Fruit fly (Drosophila melanogaster) whole organism, embryonic: ENCODE results near the gene CG18281.

Experiments used
- Atf3 ChIP-seq: fragments of 200-800 bp; sonication (Bioruptor generic); optimal IDR thresholded peaks from 3 replicates; lab custom pipeline; 2016; ENCODE audit warnings: missing biosample characterization, missing genetic modification characterization
- Bgb ChIP-seq: fragments of 200-800 bp; sonication (Bioruptor generic); IDR thresholded peaks from 2 replicates; pipeline ENCODE4 v1.3.6; 2022; ENCODE audit warnings: missing biosample characterization, missing genetic modification characterization; ENCODE audit not compliant: partially characterized antibody
- CG10209 ChIP-seq: fragments of 200-800 bp; sonication (Bioruptor generic); optimal IDR thresholded peaks from 3 replicates; lab custom pipeline; 2017; ENCODE audit warnings: missing biosample characterization, mild to moderate bottlenecking, missing genetic modification characterization, missing genetic modification reagents
- CG11456 ChIP-seq: fragments of 200-800 bp; sonication (Bioruptor generic); IDR thresholded peaks from 3 replicates; pipeline ENCODE4 v1.3.6; 2022; ENCODE audit warnings: missing biosample characterization, missing genetic modification characterization
- CG12071 ChIP-seq: fragments of 200-800 bp; sonication (Bioruptor generic); optimal IDR thresholded peaks from 3 replicates; lab custom pipeline; 2018; ENCODE audit warnings: missing biosample characterization, mild to moderate bottlenecking, missing genetic modification characterization
- CG12104 ChIP-seq: fragments of 200-800 bp; sonication (Bioruptor generic); optimal IDR thresholded peaks from 3 replicates; lab custom pipeline; 2016; ENCODE audit warnings: missing biosample characterization, missing genetic modification characterization
- CG12155 ChIP-seq: fragments of 200-800 bp; sonication (Bioruptor generic); optimal IDR thresholded peaks from 3 replicates; lab custom pipeline; 2016; ENCODE audit warnings: missing biosample characterization, missing genetic modification characterization
- CG12942 ChIP-seq: fragments of 200-800 bp; sonication (Bioruptor generic); optimal IDR thresholded peaks from 3 replicates; lab custom pipeline; 2016; ENCODE audit warnings: missing biosample characterization, missing genetic modification characterization
- CG15011 ChIP-seq: fragments of 200-800 bp; sonication (Bioruptor generic); optimal IDR thresholded peaks from 3 replicates; lab custom pipeline; 2018; ENCODE audit warnings: missing biosample characterization, mild to moderate bottlenecking, missing genetic modification characterization
- CG15696 ChIP-seq: fragments of 200-800 bp; sonication (Bioruptor generic); optimal IDR thresholded peaks from 2 replicates; lab custom pipeline; 2019; ENCODE audit warnings: missing biosample characterization, mild to moderate bottlenecking, missing genetic modification characterization, moderate library complexity
- CG16779 ChIP-seq: fragments of 200-800 bp; sonication (Bioruptor generic); IDR thresholded peaks from 2 replicates; pipeline ENCODE4 v1.3.6; 2022; ENCODE audit warnings: missing biosample characterization, missing genetic modification characterization
- CG16813 ChIP-seq: fragments of 200-800 bp; sonication (Bioruptor generic); IDR thresholded peaks from 3 replicates; pipeline ENCODE4 v1.3.6; 2022; ENCODE audit warnings: missing biosample characterization, missing genetic modification characterization; ENCODE audit not compliant: partially characterized antibody
- CG17359 ChIP-seq: fragments of 200-800 bp; sonication (Bioruptor generic); optimal IDR thresholded peaks from 3 replicates; lab custom pipeline; 2018; ENCODE audit warnings: missing biosample characterization, mild to moderate bottlenecking, missing genetic modification characterization, moderate library complexity
- CG17385 ChIP-seq: fragments of 200-800 bp; sonication (Bioruptor generic); optimal IDR thresholded peaks from 3 replicates; lab custom pipeline; 2018; ENCODE audit warnings: missing biosample characterization, mild to moderate bottlenecking, missing genetic modification characterization
- CG18011 ChIP-seq: fragments of 200-800 bp; sonication (Bioruptor generic); optimal IDR thresholded peaks from 2 replicates; lab custom pipeline; 2017; ENCODE audit warnings: missing biosample characterization, missing genetic modification characterization, mild to moderate bottlenecking, moderate library complexity, missing genotype
- CG1832 ChIP-seq: fragments of 200-800 bp; sonication (Bioruptor generic); optimal IDR thresholded peaks from 2 replicates; lab custom pipeline; 2017; ENCODE audit warnings: missing biosample characterization, mild to moderate bottlenecking, missing genetic modification characterization, inconsistent platforms
- CG18599 ChIP-seq: fragments of 200-800 bp; sonication (Bioruptor generic); optimal IDR thresholded peaks from 3 replicates; lab custom pipeline; 2017; ENCODE audit warnings: missing biosample characterization, missing genetic modification characterization, mild to moderate bottlenecking, moderate library complexity, missing genetic modification reagents
- CG2116 ChIP-seq: fragments of 200-800 bp; sonication (Bioruptor generic); optimal IDR thresholded peaks from 3 replicates; lab custom pipeline; 2018; ENCODE audit warnings: missing biosample characterization, mild to moderate bottlenecking, missing genetic modification characterization
- CG2129 ChIP-seq: fragments of 200-800 bp; sonication (Bioruptor generic); IDR thresholded peaks from 2 replicates; pipeline ENCODE4 v1.3.6; 2022; ENCODE audit warnings: missing biosample characterization, missing genetic modification characterization; ENCODE audit not compliant: partially characterized antibody
- CG4707 ChIP-seq: fragments of 200-800 bp; sonication (Bioruptor generic); optimal IDR thresholded peaks from 2 replicates; lab custom pipeline; 2018; ENCODE audit warnings: missing biosample characterization, mild to moderate bottlenecking, missing genetic modification characterization, moderate library complexity
- CG4820 ChIP-seq: fragments of 200-800 bp; sonication (Bioruptor generic); optimal IDR thresholded peaks from 3 replicates; lab custom pipeline; 2016; ENCODE audit warnings: missing biosample characterization, missing genetic modification characterization
- CTCF ChIP-seq: fragments of 200-800 bp; sonication (Bioruptor generic); optimal IDR thresholded peaks from 2 replicates; lab custom pipeline; 2017; ENCODE audit warnings: missing biosample characterization, mild to moderate bottlenecking, missing genetic modification characterization, moderate library complexity
- Dek ChIP-seq: fragments of 200-800 bp; sonication (Bioruptor generic); optimal IDR thresholded peaks from 3 replicates; lab custom pipeline; 2019; ENCODE audit warnings: missing biosample characterization, mild to moderate bottlenecking, missing genetic modification characterization, moderate library complexity
- Hmx ChIP-seq: fragments of 200-800 bp; sonication (Bioruptor generic); optimal IDR thresholded peaks from 2 replicates; lab custom pipeline; 2016; ENCODE audit warnings: missing biosample characterization, missing genetic modification characterization
- Kr ChIP-seq: fragments of 200-800 bp; sonication (Bioruptor generic); optimal IDR thresholded peaks from 2 replicates; lab custom pipeline; 2017; ENCODE audit warnings: missing biosample characterization, mild to moderate bottlenecking, missing genetic modification characterization
- Neu2 ChIP-seq: fragments of 200-800 bp; sonication (Bioruptor generic); optimal IDR thresholded peaks from 3 replicates; lab custom pipeline; 2016; ENCODE audit warnings: missing biosample characterization, missing genetic modification characterization, borderline replicate concordance
- PHDP ChIP-seq: fragments of 200-800 bp; sonication (Bioruptor generic); optimal IDR thresholded peaks from 3 replicates; lab custom pipeline; 2018; ENCODE audit warnings: missing biosample characterization, mild to moderate bottlenecking, missing genetic modification characterization, moderate library complexity
- Sry-δ ChIP-seq: fragments of 200-800 bp; sonication (Bioruptor generic); optimal IDR thresholded peaks from 2 replicates; lab custom pipeline; 2016; ENCODE audit warnings: missing biosample characterization, missing genetic modification characterization
- Vsx1 ChIP-seq: fragments of 200-800 bp; sonication (Bioruptor generic); optimal IDR thresholded peaks from 2 replicates; lab custom pipeline; 2017; ENCODE audit warnings: missing biosample characterization, mild to moderate bottlenecking, missing genetic modification characterization, missing genetic modification reagents
- al ChIP-seq: fragments of 200-800 bp; sonication (Bioruptor generic); IDR thresholded peaks from 2 replicates; pipeline ENCODE4 v1.3.6; 2022; ENCODE audit warnings: missing biosample characterization, missing genetic modification characterization
- cad ChIP-seq: fragments of >200 bp; optimal IDR thresholded peaks from 2 replicates; lab custom pipeline; 2017; ENCODE audit warnings: missing biosample characterization, missing genetic modification characterization
- danr ChIP-seq: fragments of 200-800 bp; sonication (Bioruptor generic); IDR thresholded peaks from 2 replicates; pipeline ENCODE4 v1.3.6; 2022; ENCODE audit warnings: missing biosample characterization, missing genetic modification characterization
- dysf ChIP-seq: fragments of 200-800 bp; sonication (Bioruptor generic); IDR thresholded peaks from 3 replicates; pipeline ENCODE4 v1.3.6; 2022; ENCODE audit warnings: missing biosample characterization, missing genetic modification characterization
- exex ChIP-seq: fragments of 200-800 bp; sonication (Bioruptor generic); optimal IDR thresholded peaks from 4 replicates; lab custom pipeline; 2018; ENCODE audit warnings: missing biosample characterization, mild to moderate bottlenecking, missing genetic modification characterization, moderate library complexity
- fru ChIP-seq: fragments of >200 bp; optimal IDR thresholded peaks from 2 replicates; lab custom pipeline; 2017
- grau ChIP-seq: fragments of 200-800 bp; optimal IDR thresholded peaks from 3 replicates; lab custom pipeline; 2019; ENCODE audit warnings: missing biosample characterization, mild to moderate bottlenecking, missing genetic modification characterization, moderate library complexity
- gsb ChIP-seq: fragments of 200-800 bp; sonication (Bioruptor generic); IDR thresholded peaks from 2 replicates; pipeline ENCODE4 v1.3.6; 2022; ENCODE audit warnings: missing biosample characterization, missing genetic modification characterization
- hbn ChIP-seq: fragments of 200-800 bp; sonication (Bioruptor generic); IDR thresholded peaks from 2 replicates; pipeline ENCODE4 v1.3.6; 2022; ENCODE audit warnings: missing biosample characterization, missing genetic modification characterization; ENCODE audit not compliant: partially characterized antibody
- hkb ChIP-seq, 2 experiments: fragments of 200-800 bp in 1 of 2; fragments of >200 bp in 1 of 2; sonication (Bioruptor generic) in 1 of 2; IDR thresholded peaks in 1 of 2; optimal IDR thresholded peaks in 1 of 2; 2 replicates each; pipeline versions ENCODE4 v1.3.6 to Lab custom; 2017 to 2022; ENCODE audit warnings: missing biosample characterization in 1 of 2, missing genetic modification characterization in 1 of 2
- knrl ChIP-seq: fragments of 200-800 bp; sonication (Bioruptor generic); IDR thresholded peaks from 3 replicates; pipeline ENCODE4 v1.3.6; 2022; ENCODE audit warnings: missing biosample characterization, missing genetic modification characterization; ENCODE audit not compliant: partially characterized antibody
- odd ChIP-seq: fragments of 200-800 bp; sonication (Bioruptor generic); optimal IDR thresholded peaks from 2 replicates; lab custom pipeline; 2017; ENCODE audit warnings: missing biosample characterization, mild to moderate bottlenecking, missing genetic modification characterization
- pb ChIP-seq: fragments of 200-800 bp; sonication (Bioruptor generic); optimal IDR thresholded peaks from 3 replicates; lab custom pipeline; 2016; ENCODE audit warnings: missing biosample characterization, missing genetic modification characterization
- pita ChIP-seq: fragments of 200-800 bp; sonication (Bioruptor generic); optimal IDR thresholded peaks from 2 replicates; lab custom pipeline; 2017; ENCODE audit warnings: missing biosample characterization, mild to moderate bottlenecking, missing genetic modification characterization
- pum ChIP-seq: fragments of 200-800 bp; sonication (Bioruptor generic); optimal IDR thresholded peaks from 2 replicates; lab custom pipeline; 2016; ENCODE audit warnings: missing biosample characterization, missing genetic modification characterization
- shn ChIP-seq: fragments of 200-800 bp; sonication (Bioruptor generic); optimal IDR thresholded peaks from 3 replicates; lab custom pipeline; 2016; ENCODE audit warnings: missing biosample characterization, missing genetic modification characterization
- trh ChIP-seq: fragments of 200-800 bp; sonication (Bioruptor generic); optimal IDR thresholded peaks from 2 replicates; lab custom pipeline; 2016; ENCODE audit warnings: missing biosample characterization, missing genetic modification characterization
- vfl ChIP-seq: fragments of 200-800 bp; sonication (Bioruptor generic); optimal IDR thresholded peaks from 2 replicates; lab custom pipeline; 2016; ENCODE audit warnings: missing biosample characterization, missing genetic modification characterization
- wor ChIP-seq: fragments of 200-800 bp; sonication (Bioruptor generic); IDR thresholded peaks from 2 replicates; pipeline ENCODE4 v1.3.6; 2022; ENCODE audit warnings: missing biosample characterization, missing genetic modification characterization

Gene CG18281

DNA sequence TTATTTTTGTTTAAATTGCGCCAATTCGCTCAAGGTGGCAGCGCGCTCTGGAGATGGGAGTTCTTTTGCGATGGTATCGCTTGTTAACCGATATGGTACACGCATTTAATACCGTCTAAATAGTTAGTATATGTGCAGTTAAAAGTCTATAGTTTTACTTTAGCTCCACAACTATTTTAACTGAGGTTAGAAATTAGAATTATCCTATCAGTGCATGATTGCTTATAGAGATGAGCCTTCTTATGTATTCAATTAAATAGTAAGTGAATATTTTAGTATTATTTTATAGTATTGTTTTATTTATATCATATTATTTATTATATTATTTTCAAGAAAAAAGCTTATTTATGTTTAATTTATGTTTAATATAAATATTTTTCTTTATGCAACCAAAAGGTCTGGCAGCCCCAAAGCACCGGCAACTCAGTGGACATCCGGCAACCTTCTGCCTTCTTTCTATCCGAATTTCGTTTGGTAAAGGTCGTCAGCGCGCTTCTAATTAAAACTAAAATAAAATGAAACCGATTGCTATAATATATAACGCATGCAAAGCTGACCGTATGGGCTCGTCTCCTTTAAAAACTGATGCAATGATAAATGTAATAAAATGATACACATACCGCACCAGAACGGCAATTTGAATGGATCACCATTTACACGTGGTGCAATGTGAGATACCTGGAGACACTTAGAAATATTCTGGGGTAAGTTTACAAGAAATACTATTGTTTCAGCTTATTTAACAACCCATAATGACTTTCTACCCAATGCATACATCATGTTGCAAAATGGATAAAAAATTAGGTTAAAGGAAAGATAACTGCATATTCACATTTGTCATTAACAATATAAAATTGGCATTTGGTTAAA, 46.6 kb upstream of the CG18281 start, which contains the start of gene CG5199 (continued):
- TF ChIP-seq Neu2 (GFP tag; lab: Kevin White, UChicago) (no peak), Sry-δ (GFP tag; lab: Kevin White, UChicago) (peak; percentile 89), hkb (optimal IDR thresholded peaks at IDR 0.05; lab: Kevin White, UChicago) (no peak), hkb (GFP tag; IDR thresholded peaks at IDR 0.05; lab: Robert Waterston, UW) (no peak), Bgb (GFP tag; lab: Robert Waterston, UW) (peak; percentile 75), CG4820 (peak; percentile 67), CG10209 (peak; percentile 74), fru (lab: Kevin White, UChicago) (no peak), CG12942 (GFP tag; lab: Kevin White, UChicago) (peak; percentile 50), CG16813 (GFP tag; lab: Robert Waterston, UW) (peak; percentile 89), CG15011 (GFP tag; lab: Kevin White, UChicago) (no peak), Hmx (no peak), Vsx1 (GFP tag; lab: Kevin White, UChicago) (peak; percentile 23), exex (tag; lab: Kevin White, UChicago) (no peak), wor (GFP tag; lab: Robert Waterston, UW) (peak; percentile 53), CG11456 (peak; percentile 57; the same call in 1 of the 3 replicates), CG16779 (GFP tag; lab: Robert Waterston, UW) (no peak), grau (tag; lab: Kevin White, UChicago) (peak; percentile 76), CG2116 (GFP tag; lab: Kevin White, UChicago) (peak; percentile 37), CG15696 (tag; lab: Kevin White, UChicago) (peak; percentile 75), CG2129 (GFP tag; lab: Robert Waterston, UW) (peak; percentile 61; the same call in 1 of the 2 replicates), knrl (peak; percentile 80), trh (GFP tag; lab: Kevin White, UChicago) (no peak), cad (GFP tag; lab: Kevin White, UChicago) (no peak), dysf (GFP tag; lab: Robert Waterston, UW) (peak; percentile 77), CG12071 (no peak), danr (peak; percentile 41; the same call in 1 of the 2 replicates), Atf3 (GFP tag; lab: Kevin White, UChicago) (no peak), odd (peak; percentile 48), CG4707 (GFP tag; lab: Kevin White, UChicago) (no peak), pb (GFP tag; lab: Kevin White, UChicago) (no peak), vfl (GFP tag; lab: Kevin White, UChicago) (no peak), gsb (GFP tag; lab: Robert Waterston, UW) (peak; percentile 44; the same call in 1 of the 2 replicates), CG18599 (peak; percentile 69), pita (GFP tag; lab: Kevin White, UChicago) (no peak), al (0 out of 2 replicates have a peak, but pooled peaks have one; percentile 11), hbn (GFP tag; lab: Robert Waterston, UW) (peak; percentile 61), pum (peak; percentile 49), shn (peak; percentile 22), CG12104 (GFP tag; lab: Kevin White, UChicago) (peak; percentile 49), CG18011 (GFP tag; lab: Kevin White, UChicago) (no peak), Kr (GFP tag; lab: Kevin White, UChicago) (no peak), PHDP (tag; lab: Kevin White, UChicago) (peak; percentile 62), Dek (tag; lab: Kevin White, UChicago) (peak; percentile 59), CTCF (GFP tag; lab: Kevin White, UChicago) (no peak), CG17359 (tag; lab: Kevin White, UChicago) (peak; percentile 50), CG17385 (peak; percentile 36), CG1832 (no peak), CG12155 (peak; percentile 58)
